Fruit fly (Drosophila melanogaster) whole organism, adult: ENCODE measurements around the gene CG11980.

ENCODE experiments used
- CG11617 ChIP-seq: fragments of 200-800 bp; sonication (Bioruptor generic); optimal IDR thresholded peaks from 2 replicates; lab custom pipeline; 2017; ENCODE audit warnings: mild to moderate bottlenecking, missing biosample characterization, missing genetic modification reagents, missing genetic modification characterization
- CG33017 ChIP-seq: fragments of 200-800 bp; sonication (Bioruptor generic); optimal IDR thresholded peaks from 2 replicates; lab custom pipeline; 2018; ENCODE audit warnings: missing biosample characterization, mild to moderate bottlenecking, missing genetic modification characterization, moderate library complexity
- CG5204 ChIP-seq: fragments of 200-800 bp; sonication (Bioruptor generic); optimal IDR thresholded peaks from 2 replicates; lab custom pipeline; 2016; ENCODE audit warnings: missing biosample characterization, missing genetic modification characterization
- CG7045 ChIP-seq: fragments of 200-800 bp; sonication (Bioruptor generic); optimal IDR thresholded peaks from 2 replicates; lab custom pipeline; 2017; ENCODE audit warnings: missing biosample characterization, mild to moderate bottlenecking, missing genetic modification characterization
- Clk ChIP-seq: fragments of 200-800 bp; sonication (Bioruptor generic); optimal IDR thresholded peaks from 2 replicates; lab custom pipeline; 2017; ENCODE audit warnings: missing biosample characterization, missing genetic modification characterization
- cic ChIP-seq: fragments of 200-800 bp; sonication (Bioruptor generic); optimal IDR thresholded peaks from 2 replicates; lab custom pipeline; 2017; ENCODE audit warnings: missing biosample characterization, mild to moderate bottlenecking, missing genetic modification characterization, moderate library complexity
- toe ChIP-seq: fragments of 200-800 bp; sonication (Bioruptor generic); optimal IDR thresholded peaks from 2 replicates; lab custom pipeline; 2016; ENCODE audit warnings: missing biosample characterization, missing genetic modification characterization

dm6 chr3R:8960329-8960728 lies 43.5 kb upstream of the CG11980 start:
- no peak for TF ChIP-seq cic (GFP tag; lab: Kevin White, UChicago)
- TF ChIP-seq CG33017 (tag; lab: Kevin White, UChicago): no peak
- TF ChIP-seq Clk: no peak
- no peak for TF ChIP-seq CG11617 (GFP tag; lab: Kevin White, UChicago)
- TF ChIP-seq CG5204 (GFP tag; lab: Kevin White, UChicago): no peak
- TF ChIP-seq toe (GFP tag; lab: Kevin White, UChicago): no peak
- TF ChIP-seq CG7045: no peak
